Fruit fly (Drosophila melanogaster) whole organism, embryonic: ENCODE results near the gene CG16985.
A peak's percentile ranks its signal among the peaks of the same experiment; 100 is the strongest.

ENCODE experiments used
- Bdp1 ChIP-seq: fragments of 200-800 bp; sonication (Bioruptor generic); optimal IDR thresholded peaks from 3 replicates; lab custom pipeline; 2016; ENCODE audit warnings: missing biosample characterization, missing genetic modification characterization
- CG1024 ChIP-seq: fragments of 200-800 bp; sonication (Bioruptor generic); IDR thresholded peaks from 2 replicates; pipeline ENCODE4 v1.3.6; 2022; ENCODE audit warnings: missing biosample characterization, missing genetic modification characterization
- CG10321 ChIP-seq: fragments of 200-800 bp; sonication (Bioruptor generic); IDR thresholded peaks from 2 replicates; pipeline ENCODE4 v1.3.6; 2022; ENCODE audit warnings: missing biosample characterization, missing genetic modification characterization
- CG11504 ChIP-seq: fragments of 200-800 bp; sonication (Bioruptor generic); optimal IDR thresholded peaks from 3 replicates; lab custom pipeline; 2019; ENCODE audit warnings: missing biosample characterization, mild to moderate bottlenecking, missing genetic modification characterization, moderate library complexity
- CG13123 ChIP-seq: fragments of 200-800 bp; sonication (Bioruptor generic); optimal IDR thresholded peaks from 2 replicates; lab custom pipeline; 2016; ENCODE audit warnings: missing biosample characterization, missing genetic modification characterization
- CG13424 ChIP-seq: fragments of 200-800 bp; sonication (Bioruptor generic); optimal IDR thresholded peaks from 2 replicates; lab custom pipeline; 2019; ENCODE audit warnings: missing biosample characterization, mild to moderate bottlenecking, missing genetic modification characterization, moderate library complexity
- CG14965 ChIP-seq: fragments of 200-800 bp; sonication (Bioruptor generic); optimal IDR thresholded peaks from 2 replicates; lab custom pipeline; 2016; ENCODE audit warnings: missing biosample characterization, missing genetic modification characterization, borderline replicate concordance
- CG15073 ChIP-seq: fragments of 200-800 bp; sonication (Bioruptor generic); optimal IDR thresholded peaks from 2 replicates; lab custom pipeline; 2016; ENCODE audit warnings: missing biosample characterization, missing genetic modification characterization
- CG15601 ChIP-seq: fragments of 200-800 bp; sonication (Bioruptor generic); optimal IDR thresholded peaks from 3 replicates; lab custom pipeline; 2019; ENCODE audit warnings: missing biosample characterization, mild to moderate bottlenecking, missing genetic modification characterization, moderate library complexity
- CG1603 ChIP-seq: fragments of 200-800 bp; sonication (Bioruptor generic); optimal IDR thresholded peaks from 2 replicates; lab custom pipeline; 2019; ENCODE audit warnings: missing biosample characterization, mild to moderate bottlenecking, missing genetic modification characterization, moderate library complexity
- CG18476 ChIP-seq: fragments of 200-800 bp; sonication (Bioruptor generic); optimal IDR thresholded peaks from 2 replicates; lab custom pipeline; 2016; ENCODE audit warnings: missing biosample characterization, mild to moderate bottlenecking, missing genetic modification characterization
- CG31224 ChIP-seq: fragments of 200-800 bp; sonication (Bioruptor generic); IDR thresholded peaks from 2 replicates; pipeline ENCODE4 v1.3.6; 2022; ENCODE audit warnings: missing biosample characterization, missing genetic modification characterization
- CG31441 ChIP-seq: fragments of 200-800 bp; sonication (Bioruptor generic); IDR thresholded peaks from 2 replicates; pipeline ENCODE4 v1.3.6; 2022; ENCODE audit warnings: missing biosample characterization, missing genetic modification characterization
- CG3163 ChIP-seq: fragments of 200-800 bp; sonication (Bioruptor generic); optimal IDR thresholded peaks from 3 replicates; lab custom pipeline; 2016; ENCODE audit warnings: missing biosample characterization, missing genetic modification characterization
- CG33213 ChIP-seq: fragments of 200-800 bp; sonication (Bioruptor generic); optimal IDR thresholded peaks from 3 replicates; lab custom pipeline; 2016; ENCODE audit warnings: missing biosample characterization, missing genetic modification characterization
- CG8359 ChIP-seq: fragments of 200-800 bp; sonication (Bioruptor generic); optimal IDR thresholded peaks from 2 replicates; lab custom pipeline; 2017; ENCODE audit warnings: missing biosample characterization, mild to moderate bottlenecking, missing genetic modification characterization, borderline replicate concordance
- CTCF ChIP-seq: fragments of 200-800 bp; sonication (Bioruptor generic); optimal IDR thresholded peaks from 2 replicates; lab custom pipeline; 2017; ENCODE audit warnings: missing biosample characterization, mild to moderate bottlenecking, missing genetic modification characterization, moderate library complexity
- Camta ChIP-seq: fragments of 200-800 bp; sonication (Bioruptor generic); optimal IDR thresholded peaks from 2 replicates; lab custom pipeline; 2016; ENCODE audit warnings: missing biosample characterization, missing genetic modification characterization
- D19B ChIP-seq: fragments of 200-800 bp; sonication (Bioruptor generic); optimal IDR thresholded peaks from 2 replicates; lab custom pipeline; 2017; ENCODE audit warnings: missing biosample characterization, mild to moderate bottlenecking, missing genetic modification characterization
- Drgx ChIP-seq: fragments of 200-800 bp; sonication (Bioruptor generic); IDR thresholded peaks from 2 replicates; pipeline ENCODE4 v1.3.6; 2022; ENCODE audit warnings: missing biosample characterization, missing genetic modification characterization
- Ets97D ChIP-seq: fragments of 200-800 bp; sonication (Bioruptor generic); optimal IDR thresholded peaks from 3 replicates; lab custom pipeline; 2016; ENCODE audit warnings: missing biosample characterization, missing genetic modification characterization
- H15 ChIP-seq: fragments of 200-800 bp; sonication (Bioruptor generic); IDR thresholded peaks from 3 replicates; pipeline ENCODE4 v1.3.6; 2022; ENCODE audit warnings: missing biosample characterization, missing genetic modification characterization
- HmgD ChIP-seq: fragments of 200-800 bp; sonication (Bioruptor generic); optimal IDR thresholded peaks from 3 replicates; lab custom pipeline; 2016; ENCODE audit warnings: missing biosample characterization, missing genetic modification characterization
- Mes4 ChIP-seq: fragments of 200-800 bp; sonication (Bioruptor generic); optimal IDR thresholded peaks from 2 replicates; lab custom pipeline; 2016; ENCODE audit warnings: missing biosample characterization, missing genetic modification characterization
- Nf-YA ChIP-seq: fragments of 200-800 bp; sonication (Bioruptor generic); IDR thresholded peaks from 2 replicates; pipeline ENCODE4 v1.3.6; 2022; ENCODE audit warnings: missing biosample characterization, missing genetic modification characterization
- Ravus ChIP-seq: fragments of 200-800 bp; sonication (Bioruptor generic); IDR thresholded peaks from 2 replicates; pipeline ENCODE4 v1.3.6; 2022; ENCODE audit warnings: missing biosample characterization, missing genetic modification characterization
- Trl ChIP-seq, 3 experiments: fragments of >200 bp in 2 of 3; fragments of 200-800 bp in 1 of 3; sonication (Bioruptor generic) in 1 of 3; optimal IDR thresholded peaks; 2 replicates in 1 of 3; 3 replicates in 2 of 3; lab custom pipeline; 2016 to 2017; ENCODE audit warnings: missing biosample characterization in 1 of 3, missing genetic modification characterization in 1 of 3
- ato ChIP-seq: fragments of 200-800 bp; sonication (Bioruptor generic); IDR thresholded peaks from 2 replicates; pipeline ENCODE4 v1.3.6; 2022; ENCODE audit warnings: missing biosample characterization, missing genetic modification characterization; ENCODE audit not compliant: partially characterized antibody
- btn ChIP-seq: fragments of 200-800 bp; sonication (Bioruptor generic); optimal IDR thresholded peaks from 2 replicates; lab custom pipeline; 2016; ENCODE audit warnings: missing biosample characterization, missing genetic modification characterization
- cato ChIP-seq: fragments of 200-800 bp; sonication (Bioruptor generic); optimal IDR thresholded peaks from 2 replicates; lab custom pipeline; 2016; ENCODE audit warnings: missing biosample characterization, missing genetic modification characterization, borderline replicate concordance
- chm ChIP-seq: fragments of 200-800 bp; sonication (Bioruptor generic); IDR thresholded peaks from 2 replicates; pipeline ENCODE4 v1.3.6; 2022; ENCODE audit warnings: missing biosample characterization, missing genetic modification characterization
- fru ChIP-seq: fragments of >200 bp; optimal IDR thresholded peaks from 2 replicates; lab custom pipeline; 2017
- gsb ChIP-seq: fragments of 200-800 bp; sonication (Bioruptor generic); IDR thresholded peaks from 2 replicates; pipeline ENCODE4 v1.3.6; 2022; ENCODE audit warnings: missing biosample characterization, missing genetic modification characterization
- hth ChIP-seq: fragments of >200 bp; optimal IDR thresholded peaks from 2 replicates; lab custom pipeline; 2017; ENCODE audit warnings: inconsistent platforms
- kah ChIP-seq: fragments of 200-800 bp; sonication (Bioruptor generic); optimal IDR thresholded peaks from 2 replicates; lab custom pipeline; 2018; ENCODE audit warnings: missing biosample characterization, mild to moderate bottlenecking, missing genetic modification characterization
- odd ChIP-seq: fragments of 200-800 bp; sonication (Bioruptor generic); optimal IDR thresholded peaks from 2 replicates; lab custom pipeline; 2017; ENCODE audit warnings: missing biosample characterization, mild to moderate bottlenecking, missing genetic modification characterization
- p53 ChIP-seq: fragments of 200-800 bp; sonication (Bioruptor generic); optimal IDR thresholded peaks from 2 replicates; lab custom pipeline; 2016; ENCODE audit warnings: missing biosample characterization, missing genetic modification characterization
- phol ChIP-seq: fragments of 200-800 bp; sonication (Bioruptor generic); optimal IDR thresholded peaks from 3 replicates; lab custom pipeline; 2018; ENCODE audit warnings: missing biosample characterization, mild to moderate bottlenecking, missing genetic modification characterization, moderate library complexity
- psq ChIP-seq: fragments of 200-800 bp; sonication (Bioruptor generic); optimal IDR thresholded peaks from 2 replicates; lab custom pipeline; 2017; ENCODE audit warnings: missing biosample characterization, missing genetic modification characterization
- pum ChIP-seq: fragments of 200-800 bp; sonication (Bioruptor generic); optimal IDR thresholded peaks from 2 replicates; lab custom pipeline; 2016; ENCODE audit warnings: missing biosample characterization, missing genetic modification characterization
- rib ChIP-seq: fragments of 200-800 bp; sonication (Bioruptor generic); IDR thresholded peaks from 2 replicates; pipeline ENCODE4 v1.3.6; 2022; ENCODE audit warnings: missing biosample characterization, missing genetic modification characterization
- run ChIP-seq: fragments of 200-800 bp; sonication (Bioruptor generic); optimal IDR thresholded peaks from 3 replicates; lab custom pipeline; 2018; ENCODE audit warnings: missing biosample characterization, mild to moderate bottlenecking, missing genetic modification characterization
- slp2 ChIP-seq: fragments of 200-800 bp; sonication (Bioruptor generic); optimal IDR thresholded peaks from 2 replicates; lab custom pipeline; 2016; ENCODE audit warnings: missing biosample characterization, missing genetic modification characterization
- sug ChIP-seq: fragments of 200-800 bp; optimal IDR thresholded peaks from 2 replicates; lab custom pipeline; 2019; ENCODE audit warnings: missing biosample characterization, mild to moderate bottlenecking, missing genetic modification characterization, moderate library complexity
- tgo ChIP-seq: fragments of 200-800 bp; sonication (Bioruptor generic); IDR thresholded peaks from 3 replicates; pipeline ENCODE4 v1.3.6; 2022; ENCODE audit warnings: missing biosample characterization, missing genetic modification characterization
- trh ChIP-seq: fragments of 200-800 bp; sonication (Bioruptor generic); optimal IDR thresholded peaks from 2 replicates; lab custom pipeline; 2016; ENCODE audit warnings: missing biosample characterization, missing genetic modification characterization
- twi ChIP-seq: fragments of 200-800 bp; optimal IDR thresholded peaks from 2 replicates; lab custom pipeline; 2019; ENCODE audit warnings: missing biosample characterization, mild to moderate bottlenecking, missing genetic modification characterization, moderate library complexity
- vvl ChIP-seq: fragments of 200-800 bp; sonication (Bioruptor generic); IDR thresholded peaks from 2 replicates; pipeline ENCODE4 v1.3.6; 2022; ENCODE audit warnings: missing biosample characterization, missing genetic modification characterization
- wek ChIP-seq: fragments of 200-800 bp; sonication (Bioruptor generic); optimal IDR thresholded peaks from 3 replicates; lab custom pipeline; 2018; ENCODE audit warnings: missing biosample characterization, mild to moderate bottlenecking, missing genetic modification characterization, moderate library complexity
- zen ChIP-seq: fragments of 200-800 bp; sonication (Bioruptor generic); optimal IDR thresholded peaks from 3 replicates; lab custom pipeline; 2018; ENCODE audit warnings: missing biosample characterization, mild to moderate bottlenecking, missing genetic modification characterization, moderate library complexity
- zfh2 ChIP-seq: fragments of 200-800 bp; sonication (Bioruptor generic); optimal IDR thresholded peaks from 2 replicates; lab custom pipeline; 2016; ENCODE audit warnings: missing biosample characterization, missing genetic modification characterization

Gene CG16985

dm6 chr3L:2582753-2583536 lies 16.2 kb upstream of the CG16985 start (continued):
- TF ChIP-seq zfh2 (GFP tag; lab: Kevin White, UChicago) (no peak), p53 (GFP tag; lab: Kevin White, UChicago) (peak; percentile 11), D19B (no peak), trh (GFP tag; lab: Kevin White, UChicago) (peak; percentile 56), CG13123 (peak; percentile 26), CG33213 (GFP tag; lab: Kevin White, UChicago) (peak; percentile 82), cato (GFP tag; lab: Kevin White, UChicago) (peak; percentile 63), twi (tag; lab: Kevin White, UChicago) (peak; percentile 97), Mes4 (GFP tag; lab: Kevin White, UChicago) (peak; percentile 74), Camta (GFP tag; lab: Kevin White, UChicago) (peak; percentile 82), CG18476 (peak; percentile 67), CG11504 (peak; percentile 90), btn (GFP tag; lab: Kevin White, UChicago) (peak; percentile 70), fru (lab: Kevin White, UChicago) (no peak), tgo (GFP tag; lab: Robert Waterston, UW) (peak; percentile 87), CG1603 (peak; percentile 84), psq (GFP tag; lab: Kevin White, UChicago) (peak; percentile 32), phol (tag; lab: Kevin White, UChicago) (peak; percentile 90), Nf-YA (GFP tag; lab: Robert Waterston, UW) (peak; percentile 84), Drgx (GFP tag; lab: Robert Waterston, UW) (peak; percentile 88), ato (GFP tag; lab: Robert Waterston, UW) (no peak), CG10321 (GFP tag; lab: Robert Waterston, UW) (no peak), HmgD (no peak), vvl (peak; percentile 96), Ravus (GFP tag; lab: Robert Waterston, UW) (no peak; the same call in none of the 2 replicates), H15 (GFP tag; lab: Robert Waterston, UW) (peak; percentile 79; the same call in 2 of the 3 replicates), pum (GFP tag; lab: Kevin White, UChicago) (peak; percentile 73), chm (peak; percentile 88), sug (tag; lab: Kevin White, UChicago) (no peak), wek (GFP tag; lab: Kevin White, UChicago) (peak; percentile 42), Trl (optimal IDR thresholded peaks at IDR 0.05; lab: Kevin White, UChicago) (no peak), Trl (GFP tag; optimal IDR thresholded peaks at IDR 0.05; lab: Kevin White, UChicago) (peak; percentile 73), kah (peak; percentile 78), CG31441 (GFP tag; lab: Robert Waterston, UW) (peak; percentile 90), CG14965 (GFP tag; lab: Kevin White, UChicago) (no peak), CG15601 (peak; percentile 86), zen (peak; percentile 65), Bdp1 (GFP tag; lab: Kevin White, UChicago) (peak; percentile 17), CG15073 (peak; percentile 2), CTCF (peak; percentile 46), odd (GFP tag; lab: Kevin White, UChicago) (peak; percentile 71), CG13424 (tag; lab: Kevin White, UChicago) (peak; percentile 84), gsb (no peak), rib (no peak), run (tag; lab: Kevin White, UChicago) (peak; percentile 81), hth (lab: Kevin White, UChicago) (no peak), CG8359 (GFP tag; lab: Kevin White, UChicago) (no peak), Ets97D (GFP tag; lab: Kevin White, UChicago) (peak; percentile 39), slp2 (peak; percentile 75), CG31224 (GFP tag; lab: Robert Waterston, UW) (0 out of 2 replicates have a peak, but pooled peaks have one; percentile 30), CG3163 (peak; percentile 42), CG1024 (GFP tag; lab: Robert Waterston, UW) (peak; percentile 81)
